Fruit fly (Drosophila melanogaster) whole organism, wandering third instar larva: ENCODE measurements around the gene CG15210.

Experiments used
- Abd-B ChIP-seq: fragments of >200 bp; optimal IDR thresholded peaks from 2 replicates; lab custom pipeline; 2017; ENCODE audit warnings: missing biosample characterization, missing genetic modification characterization
- CG32264 ChIP-seq: fragments of 200-800 bp; sonication (Bioruptor generic); optimal IDR thresholded peaks from 2 replicates; lab custom pipeline; 2016; ENCODE audit warnings: missing biosample characterization, missing genetic modification characterization
- CG9705 ChIP-seq: fragments of 200-800 bp; sonication (Bioruptor generic); optimal IDR thresholded peaks from 2 replicates; lab custom pipeline; 2018; ENCODE audit warnings: missing biosample characterization, mild to moderate bottlenecking, missing genetic modification characterization
- CrebA ChIP-seq: fragments of 200-800 bp; sonication (Bioruptor generic); optimal IDR thresholded peaks from 2 replicates; lab custom pipeline; 2016; ENCODE audit warnings: missing biosample characterization, mild to moderate bottlenecking, missing genetic modification characterization, borderline replicate concordance
- Dfd ChIP-seq: fragments of >200 bp; optimal IDR thresholded peaks from 2 replicates; lab custom pipeline; 2017; ENCODE audit warnings: missing biosample characterization, missing genetic modification characterization
- Dif ChIP-seq: fragments of 200-275, 200-300 bp; sonication (Bioruptor generic); optimal IDR thresholded peaks from 2 replicates; lab custom pipeline; 2018; ENCODE audit warnings: missing biosample characterization, missing genetic modification characterization; ENCODE audit not compliant: partially characterized antibody
- GATAd ChIP-seq: sonication (Bioruptor generic); optimal IDR thresholded peaks from 2 replicates; lab custom pipeline; 2016; ENCODE audit warnings: missing biosample characterization, missing genetic modification characterization
- HLH106 ChIP-seq: fragments of 200-800 bp; optimal IDR thresholded peaks from 3 replicates; lab custom pipeline; 2019; ENCODE audit warnings: missing biosample characterization, mild to moderate bottlenecking, missing genetic modification characterization, moderate library complexity
- Hnf4 ChIP-seq: fragments of 200-800 bp; sonication (Bioruptor generic); optimal IDR thresholded peaks from 2 replicates; lab custom pipeline; 2016; ENCODE audit warnings: missing biosample characterization, mild to moderate bottlenecking, missing genetic modification characterization
- Hr78 ChIP-seq: fragments of >200 bp; optimal IDR thresholded peaks from 2 replicates; lab custom pipeline; 2017; ENCODE audit warnings: missing biosample characterization, missing genetic modification characterization
- Hr83 ChIP-seq: fragments of 200-300 bp; sonication (Bioruptor generic); optimal IDR thresholded peaks from 2 replicates; lab custom pipeline; 2016; ENCODE audit warnings: missing biosample characterization, mild to moderate bottlenecking, missing genetic modification characterization, moderate library complexity; ENCODE audit not compliant: poor library complexity, severe bottlenecking
- Jra ChIP-seq: sonication (Bioruptor generic); optimal IDR thresholded peaks from 2 replicates; lab custom pipeline; 2016; ENCODE audit warnings: missing biosample characterization, missing genetic modification characterization
- Mio ChIP-seq: sonication (Bioruptor generic); optimal IDR thresholded peaks from 2 replicates; lab custom pipeline; 2016; ENCODE audit warnings: missing biosample characterization, missing genetic modification characterization
- Myc ChIP-seq: fragments of >200 bp; optimal IDR thresholded peaks from 2 replicates; lab custom pipeline; 2017
- N ChIP-seq: fragments of >200 bp; optimal IDR thresholded peaks from 2 replicates; lab custom pipeline; 2018; ENCODE audit warnings: missing biosample characterization, missing external identifiers, missing genetic modification characterization
- OdsH ChIP-seq: fragments of 200-800 bp; sonication (Bioruptor generic); optimal IDR thresholded peaks from 2 replicates; lab custom pipeline; 2016; ENCODE audit warnings: missing biosample characterization, mild to moderate bottlenecking, missing genetic modification characterization
- Rel ChIP-seq, 2 experiments: fragments of 200-800 bp; sonication (Bioruptor generic) in 1 of 2; optimal IDR thresholded peaks; 2 replicates in 1 of 2; 3 replicates in 1 of 2; lab custom pipeline; 2016 to 2019; ENCODE audit warnings: mild to moderate bottlenecking in 2 of 2, missing biosample characterization in 2 of 2, missing genetic modification characterization in 2 of 2, moderate library complexity in 1 of 2
- Sp1 ChIP-seq: fragments of 200-800 bp; sonication (Bioruptor generic); optimal IDR thresholded peaks from 3 replicates; lab custom pipeline; 2019; ENCODE audit warnings: missing biosample characterization, mild to moderate bottlenecking, missing genetic modification characterization, moderate library complexity
- Vsx2 ChIP-seq: fragments of 200-300, 225-300 bp; sonication (Bioruptor generic); optimal IDR thresholded peaks from 2 replicates; lab custom pipeline; 2018; ENCODE audit warnings: missing biosample characterization, missing genetic modification characterization; ENCODE audit not compliant: partially characterized antibody
- br ChIP-seq: fragments of 200-800 bp; sonication (Bioruptor generic); optimal IDR thresholded peaks from 2 replicates; lab custom pipeline; 2016; ENCODE audit warnings: missing biosample characterization, missing genetic modification characterization
- brk ChIP-seq: fragments of 200-800 bp; sonication (Bioruptor generic); optimal IDR thresholded peaks from 2 replicates; lab custom pipeline; 2016; ENCODE audit warnings: missing biosample characterization, mild to moderate bottlenecking, missing genetic modification characterization
- dl ChIP-seq, 2 experiments: fragments of 175-275, 200-275 bp in 1 of 2; fragments of 200-275 bp in 1 of 2; sonication (Bioruptor generic); optimal IDR thresholded peaks; lab custom pipeline; 2018; ENCODE audit warnings: mild to moderate bottlenecking in 2 of 2, missing biosample characterization in 2 of 2, missing genetic modification characterization in 2 of 2, moderate library complexity in 2 of 2; ENCODE audit not compliant: partially characterized antibody in 2 of 2, insufficient read depth in 1 of 2
- dmrt93B ChIP-seq: fragments of 200-800 bp; sonication (Bioruptor generic); optimal IDR thresholded peaks from 2 replicates; lab custom pipeline; 2018; ENCODE audit warnings: missing biosample characterization, mild to moderate bottlenecking, missing genetic modification characterization
- dsf ChIP-seq: sonication (Bioruptor generic); optimal IDR thresholded peaks from 2 replicates; lab custom pipeline; 2016; ENCODE audit warnings: missing biosample characterization, missing genetic modification characterization, borderline replicate concordance
- ey ChIP-seq: fragments of 200-800 bp; sonication (Bioruptor generic); optimal IDR thresholded peaks from 2 replicates; lab custom pipeline; 2016; ENCODE audit warnings: missing biosample characterization, missing genetic modification characterization
- foxo ChIP-seq, 2 experiments: fragments of 200-800 bp; sonication (Bioruptor generic); optimal IDR thresholded peaks; 2 replicates in 1 of 2; 3 replicates in 1 of 2; lab custom pipeline; 2016 to 2017; ENCODE audit warnings: missing biosample characterization in 2 of 2, missing genetic modification characterization in 2 of 2
- fru ChIP-seq: fragments of 200-800 bp; sonication (Bioruptor generic); optimal IDR thresholded peaks from 3 replicates; lab custom pipeline; 2016; ENCODE audit warnings: missing biosample characterization, mild to moderate bottlenecking, missing genetic modification characterization
- h ChIP-seq: fragments of 200-800 bp; sonication (Bioruptor generic); optimal IDR thresholded peaks from 3 replicates; lab custom pipeline; 2016; ENCODE audit warnings: missing biosample characterization, mild to moderate bottlenecking, missing genetic modification characterization
- jim ChIP-seq: fragments of 175-275, 200-325 bp; sonication (Bioruptor generic); optimal IDR thresholded peaks from 2 replicates; lab custom pipeline; 2016; ENCODE audit warnings: missing biosample characterization, mild to moderate bottlenecking, missing genetic modification characterization
- lola ChIP-seq: fragments of >200 bp; optimal IDR thresholded peaks from 2 replicates; lab custom pipeline; 2017; ENCODE audit warnings: missing biosample characterization, missing genetic modification characterization
- pan ChIP-seq: fragments of >200 bp; optimal IDR thresholded peaks from 2 replicates; lab custom pipeline; 2017
- psq ChIP-seq: fragments of 200-800 bp; sonication (Bioruptor generic); optimal IDR thresholded peaks from 3 replicates; lab custom pipeline; 2017; ENCODE audit warnings: missing biosample characterization, mild to moderate bottlenecking, missing genetic modification characterization, moderate library complexity
- rgr ChIP-seq: fragments of 200-800 bp; sonication (Bioruptor generic); optimal IDR thresholded peaks from 3 replicates; lab custom pipeline; 2016; ENCODE audit warnings: missing biosample characterization, mild to moderate bottlenecking, missing genetic modification characterization
- sage ChIP-seq: fragments of 200-800 bp; sonication (Bioruptor generic); optimal IDR thresholded peaks from 2 replicates; lab custom pipeline; 2016; ENCODE audit warnings: missing biosample characterization, mild to moderate bottlenecking, missing genetic modification characterization
- sv ChIP-seq: fragments of 200-800 bp; sonication (Bioruptor generic); optimal IDR thresholded peaks from 3 replicates; lab custom pipeline; 2016; ENCODE audit warnings: missing biosample characterization, missing genetic modification characterization
- tai ChIP-seq: sonication (Bioruptor generic); optimal IDR thresholded peaks from 2 replicates; lab custom pipeline; 2016; ENCODE audit warnings: missing biosample characterization, missing genetic modification characterization
- usp ChIP-seq: fragments of >200 bp; optimal IDR thresholded peaks from 2 replicates; lab custom pipeline; 2017; ENCODE audit warnings: missing biosample characterization, missing genetic modification characterization
- woc ChIP-seq: sonication (Bioruptor generic); optimal IDR thresholded peaks from 2 replicates; lab custom pipeline; 2016; ENCODE audit warnings: missing biosample characterization, mild to moderate bottlenecking, missing genetic modification characterization

The CG15210 gene

dm6 chrX:10886418-10886817, 47.4 kb downstream of the CG15210 start:
- no peak for TF ChIP-seq Mio (GFP tag; lab: Kevin White, UChicago)
- no peak for TF ChIP-seq N (GFP tag; lab: Kevin White, UChicago)
- no peak for TF ChIP-seq Dif (GFP tag; lab: Kevin White, UChicago)
- no peak for TF ChIP-seq woc (GFP tag; lab: Kevin White, UChicago)
- TF ChIP-seq CG32264 (GFP tag; lab: Kevin White, UChicago) = no peak
- TF ChIP-seq CG9705 (GFP tag; lab: Kevin White, UChicago) = no peak
- no peak for TF ChIP-seq Hr78
- TF ChIP-seq sv (GFP tag; lab: Kevin White, UChicago) = no peak
- peak; percentile 30 for TF ChIP-seq fru (GFP tag; lab: Kevin White, UChicago)
- no peak for TF ChIP-seq Myc (lab: Kevin White, UChicago)
- no peak for TF ChIP-seq sage (GFP tag; lab: Kevin White, UChicago)
- TF ChIP-seq Rel (GFP tag; optimal IDR thresholded peaks at IDR 0.05; lab: Kevin White, UChicago) = no peak
- TF ChIP-seq Rel (tag; optimal IDR thresholded peaks at IDR 0.05; lab: Kevin White, UChicago) = no peak
- TF ChIP-seq jim (GFP tag; lab: Kevin White, UChicago) = no peak
- no peak for TF ChIP-seq Hnf4
- TF ChIP-seq tai (GFP tag; lab: Kevin White, UChicago) = no peak
- TF ChIP-seq GATAd (GFP tag; lab: Kevin White, UChicago) = no peak
- peak; percentile 21 for TF ChIP-seq br (GFP tag; lab: Kevin White, UChicago)
- no peak for TF ChIP-seq Hr83 (GFP tag; lab: Kevin White, UChicago)
- no peak for TF ChIP-seq psq (GFP tag; lab: Kevin White, UChicago)
- peak in 1 of 2 experiments; percentile 46 for TF ChIP-seq foxo (GFP tag; optimal IDR thresholded peaks at IDR 0.05; lab: Kevin White, UChicago)
- no peak for TF ChIP-seq pan
- no peak for TF ChIP-seq CrebA (GFP tag; lab: Kevin White, UChicago)
- TF ChIP-seq Vsx2 (GFP tag; lab: Kevin White, UChicago) = no peak
- TF ChIP-seq dl (GFP tag; optimal IDR thresholded peaks at IDR 0.05; lab: Kevin White, UChicago; ENCODE audit: insufficient read depth in 1 of 2, partially characterized antibody in 2 of 2) = no peak
- peak; percentile 37 for TF ChIP-seq h (GFP tag; lab: Kevin White, UChicago)
- TF ChIP-seq dsf (GFP tag; lab: Kevin White, UChicago) = no peak
- no peak for TF ChIP-seq HLH106 (tag; lab: Kevin White, UChicago)
- TF ChIP-seq usp (GFP tag; lab: Kevin White, UChicago) = no peak
- no peak for TF ChIP-seq lola (GFP tag; lab: Kevin White, UChicago)
- TF ChIP-seq Jra (GFP tag; lab: Kevin White, UChicago) = no peak
- peak; percentile 18 for TF ChIP-seq ey
- no peak for TF ChIP-seq Abd-B (GFP tag; lab: Kevin White, UChicago)
- no peak for TF ChIP-seq OdsH
- TF ChIP-seq brk (GFP tag; lab: Kevin White, UChicago) = no peak
- TF ChIP-seq rgr = peak; percentile 16
- no peak for TF ChIP-seq Dfd
- TF ChIP-seq dmrt93B (GFP tag; lab: Kevin White, UChicago) = no peak
- no peak for TF ChIP-seq Sp1 (GFP tag; lab: Kevin White, UChicago)

- TF ChIP-seq dl (GFP tag; optimal IDR thresholded peaks at IDR 0.05; lab: Kevin White, UChicago; ENCODE audit: insufficient read depth in 1 of 2, partially characterized antibody in 2 of 2) (no peak), Rel (GFP tag; optimal IDR thresholded peaks at IDR 0.05; lab: Kevin White, UChicago) (no peak), Rel (tag; optimal IDR thresholded peaks at IDR 0.05; lab: Kevin White, UChicago) (peak; percentile 39), Mio (GFP tag; lab: Kevin White, UChicago) (no peak), pan (no peak), Vsx2 (GFP tag; lab: Kevin White, UChicago) (no peak), N (GFP tag; lab: Kevin White, UChicago) (no peak), Sp1 (GFP tag; lab: Kevin White, UChicago) (no peak), fru (GFP tag; lab: Kevin White, UChicago) (no peak)
Measured at dm6 chrX:10887643-10888042, 48.6 kb downstream of the CG15210 start.
